Fruit fly (Drosophila melanogaster) whole organism, pupa: ENCODE results near the gene Pdha.

ENCODE experiments used
- CG14655 ChIP-seq: fragments of 200-800 bp; sonication (Bioruptor generic); optimal IDR thresholded peaks from 3 replicates; lab custom pipeline; 2017; ENCODE audit warnings: mild to moderate bottlenecking, missing biosample characterization, missing genetic modification reagents, missing genetic modification characterization
- CG15710 ChIP-seq: fragments of 200-800 bp; sonication (Bioruptor generic); optimal IDR thresholded peaks from 2 replicates; lab custom pipeline; 2018; ENCODE audit warnings: missing biosample characterization, mild to moderate bottlenecking, missing genetic modification characterization, moderate library complexity
- Ets98B ChIP-seq: fragments of 200-800 bp; sonication (Bioruptor generic); IDR thresholded peaks from 2 replicates; pipeline ENCODE4 v1.3.6; 2022; ENCODE audit warnings: missing biosample characterization, missing genetic modification characterization

dm6 chrX:4702118-4702517, at the start of gene Pdha:
- TF ChIP-seq Ets98B (GFP tag; lab: Robert Waterston, UW) (no peak), CG15710 (tag; lab: Kevin White, UChicago) (no peak), CG14655 (GFP tag; lab: Kevin White, UChicago) (no peak)
